Fruit fly (Drosophila melanogaster) whole organism, wandering third instar larva: ENCODE measurements around the gene ATPsynO.

ENCODE experiments used
- Abd-B ChIP-seq: fragments of >200 bp; optimal IDR thresholded peaks from 2 replicates; lab custom pipeline; 2017; ENCODE audit warnings: missing biosample characterization, missing genetic modification characterization
- CG32264 ChIP-seq: fragments of 200-800 bp; sonication (Bioruptor generic); optimal IDR thresholded peaks from 2 replicates; lab custom pipeline; 2016; ENCODE audit warnings: missing biosample characterization, missing genetic modification characterization
- CG9705 ChIP-seq: fragments of 200-800 bp; sonication (Bioruptor generic); optimal IDR thresholded peaks from 2 replicates; lab custom pipeline; 2018; ENCODE audit warnings: missing biosample characterization, mild to moderate bottlenecking, missing genetic modification characterization
- CrebA ChIP-seq: fragments of 200-800 bp; sonication (Bioruptor generic); optimal IDR thresholded peaks from 2 replicates; lab custom pipeline; 2016; ENCODE audit warnings: missing biosample characterization, mild to moderate bottlenecking, missing genetic modification characterization, borderline replicate concordance
- Dfd ChIP-seq: fragments of >200 bp; optimal IDR thresholded peaks from 2 replicates; lab custom pipeline; 2017; ENCODE audit warnings: missing biosample characterization, missing genetic modification characterization
- Dif ChIP-seq: fragments of 200-275, 200-300 bp; sonication (Bioruptor generic); optimal IDR thresholded peaks from 2 replicates; lab custom pipeline; 2018; ENCODE audit warnings: missing biosample characterization, missing genetic modification characterization; ENCODE audit not compliant: partially characterized antibody
- GATAd ChIP-seq: sonication (Bioruptor generic); optimal IDR thresholded peaks from 2 replicates; lab custom pipeline; 2016; ENCODE audit warnings: missing biosample characterization, missing genetic modification characterization
- HLH106 ChIP-seq: fragments of 200-800 bp; optimal IDR thresholded peaks from 3 replicates; lab custom pipeline; 2019; ENCODE audit warnings: missing biosample characterization, mild to moderate bottlenecking, missing genetic modification characterization, moderate library complexity
- Hnf4 ChIP-seq: fragments of 200-800 bp; sonication (Bioruptor generic); optimal IDR thresholded peaks from 2 replicates; lab custom pipeline; 2016; ENCODE audit warnings: missing biosample characterization, mild to moderate bottlenecking, missing genetic modification characterization
- Hr78 ChIP-seq: fragments of >200 bp; optimal IDR thresholded peaks from 2 replicates; lab custom pipeline; 2017; ENCODE audit warnings: missing biosample characterization, missing genetic modification characterization
- Hr83 ChIP-seq: fragments of 200-300 bp; sonication (Bioruptor generic); optimal IDR thresholded peaks from 2 replicates; lab custom pipeline; 2016; ENCODE audit warnings: missing biosample characterization, mild to moderate bottlenecking, missing genetic modification characterization, moderate library complexity; ENCODE audit not compliant: poor library complexity, severe bottlenecking
- Jra ChIP-seq: sonication (Bioruptor generic); optimal IDR thresholded peaks from 2 replicates; lab custom pipeline; 2016; ENCODE audit warnings: missing biosample characterization, missing genetic modification characterization
- Mio ChIP-seq: sonication (Bioruptor generic); optimal IDR thresholded peaks from 2 replicates; lab custom pipeline; 2016; ENCODE audit warnings: missing biosample characterization, missing genetic modification characterization
- Myc ChIP-seq: fragments of >200 bp; optimal IDR thresholded peaks from 2 replicates; lab custom pipeline; 2017
- N ChIP-seq: fragments of >200 bp; optimal IDR thresholded peaks from 2 replicates; lab custom pipeline; 2018; ENCODE audit warnings: missing biosample characterization, missing external identifiers, missing genetic modification characterization
- OdsH ChIP-seq: fragments of 200-800 bp; sonication (Bioruptor generic); optimal IDR thresholded peaks from 2 replicates; lab custom pipeline; 2016; ENCODE audit warnings: missing biosample characterization, mild to moderate bottlenecking, missing genetic modification characterization
- Rel ChIP-seq, 2 experiments: fragments of 200-800 bp; sonication (Bioruptor generic) in 1 of 2; optimal IDR thresholded peaks; 2 replicates in 1 of 2; 3 replicates in 1 of 2; lab custom pipeline; 2016 to 2019; ENCODE audit warnings: mild to moderate bottlenecking in 2 of 2, missing biosample characterization in 2 of 2, missing genetic modification characterization in 2 of 2, moderate library complexity in 1 of 2
- Sp1 ChIP-seq: fragments of 200-800 bp; sonication (Bioruptor generic); optimal IDR thresholded peaks from 3 replicates; lab custom pipeline; 2019; ENCODE audit warnings: missing biosample characterization, mild to moderate bottlenecking, missing genetic modification characterization, moderate library complexity
- Vsx2 ChIP-seq: fragments of 200-300, 225-300 bp; sonication (Bioruptor generic); optimal IDR thresholded peaks from 2 replicates; lab custom pipeline; 2018; ENCODE audit warnings: missing biosample characterization, missing genetic modification characterization; ENCODE audit not compliant: partially characterized antibody
- br ChIP-seq: fragments of 200-800 bp; sonication (Bioruptor generic); optimal IDR thresholded peaks from 2 replicates; lab custom pipeline; 2016; ENCODE audit warnings: missing biosample characterization, missing genetic modification characterization
- brk ChIP-seq: fragments of 200-800 bp; sonication (Bioruptor generic); optimal IDR thresholded peaks from 2 replicates; lab custom pipeline; 2016; ENCODE audit warnings: missing biosample characterization, mild to moderate bottlenecking, missing genetic modification characterization
- dl ChIP-seq, 2 experiments: fragments of 175-275, 200-275 bp in 1 of 2; fragments of 200-275 bp in 1 of 2; sonication (Bioruptor generic); optimal IDR thresholded peaks; lab custom pipeline; 2018; ENCODE audit warnings: mild to moderate bottlenecking in 2 of 2, missing biosample characterization in 2 of 2, missing genetic modification characterization in 2 of 2, moderate library complexity in 2 of 2; ENCODE audit not compliant: partially characterized antibody in 2 of 2, insufficient read depth in 1 of 2
- dmrt93B ChIP-seq: fragments of 200-800 bp; sonication (Bioruptor generic); optimal IDR thresholded peaks from 2 replicates; lab custom pipeline; 2018; ENCODE audit warnings: missing biosample characterization, mild to moderate bottlenecking, missing genetic modification characterization
- dsf ChIP-seq: sonication (Bioruptor generic); optimal IDR thresholded peaks from 2 replicates; lab custom pipeline; 2016; ENCODE audit warnings: missing biosample characterization, missing genetic modification characterization, borderline replicate concordance
- ey ChIP-seq: fragments of 200-800 bp; sonication (Bioruptor generic); optimal IDR thresholded peaks from 2 replicates; lab custom pipeline; 2016; ENCODE audit warnings: missing biosample characterization, missing genetic modification characterization
- foxo ChIP-seq, 2 experiments: fragments of 200-800 bp; sonication (Bioruptor generic); optimal IDR thresholded peaks; 2 replicates in 1 of 2; 3 replicates in 1 of 2; lab custom pipeline; 2016 to 2017; ENCODE audit warnings: missing biosample characterization in 2 of 2, missing genetic modification characterization in 2 of 2
- fru ChIP-seq: fragments of 200-800 bp; sonication (Bioruptor generic); optimal IDR thresholded peaks from 3 replicates; lab custom pipeline; 2016; ENCODE audit warnings: missing biosample characterization, mild to moderate bottlenecking, missing genetic modification characterization
- h ChIP-seq: fragments of 200-800 bp; sonication (Bioruptor generic); optimal IDR thresholded peaks from 3 replicates; lab custom pipeline; 2016; ENCODE audit warnings: missing biosample characterization, mild to moderate bottlenecking, missing genetic modification characterization
- jim ChIP-seq: fragments of 175-275, 200-325 bp; sonication (Bioruptor generic); optimal IDR thresholded peaks from 2 replicates; lab custom pipeline; 2016; ENCODE audit warnings: missing biosample characterization, mild to moderate bottlenecking, missing genetic modification characterization
- lola ChIP-seq: fragments of >200 bp; optimal IDR thresholded peaks from 2 replicates; lab custom pipeline; 2017; ENCODE audit warnings: missing biosample characterization, missing genetic modification characterization
- pan ChIP-seq: fragments of >200 bp; optimal IDR thresholded peaks from 2 replicates; lab custom pipeline; 2017
- psq ChIP-seq: fragments of 200-800 bp; sonication (Bioruptor generic); optimal IDR thresholded peaks from 3 replicates; lab custom pipeline; 2017; ENCODE audit warnings: missing biosample characterization, mild to moderate bottlenecking, missing genetic modification characterization, moderate library complexity
- rgr ChIP-seq: fragments of 200-800 bp; sonication (Bioruptor generic); optimal IDR thresholded peaks from 3 replicates; lab custom pipeline; 2016; ENCODE audit warnings: missing biosample characterization, mild to moderate bottlenecking, missing genetic modification characterization
- sage ChIP-seq: fragments of 200-800 bp; sonication (Bioruptor generic); optimal IDR thresholded peaks from 2 replicates; lab custom pipeline; 2016; ENCODE audit warnings: missing biosample characterization, mild to moderate bottlenecking, missing genetic modification characterization
- sv ChIP-seq: fragments of 200-800 bp; sonication (Bioruptor generic); optimal IDR thresholded peaks from 3 replicates; lab custom pipeline; 2016; ENCODE audit warnings: missing biosample characterization, missing genetic modification characterization
- tai ChIP-seq: sonication (Bioruptor generic); optimal IDR thresholded peaks from 2 replicates; lab custom pipeline; 2016; ENCODE audit warnings: missing biosample characterization, missing genetic modification characterization
- usp ChIP-seq: fragments of >200 bp; optimal IDR thresholded peaks from 2 replicates; lab custom pipeline; 2017; ENCODE audit warnings: missing biosample characterization, missing genetic modification characterization
- woc ChIP-seq: sonication (Bioruptor generic); optimal IDR thresholded peaks from 2 replicates; lab custom pipeline; 2016; ENCODE audit warnings: missing biosample characterization, mild to moderate bottlenecking, missing genetic modification characterization

ATPsynO gene

DNA sequence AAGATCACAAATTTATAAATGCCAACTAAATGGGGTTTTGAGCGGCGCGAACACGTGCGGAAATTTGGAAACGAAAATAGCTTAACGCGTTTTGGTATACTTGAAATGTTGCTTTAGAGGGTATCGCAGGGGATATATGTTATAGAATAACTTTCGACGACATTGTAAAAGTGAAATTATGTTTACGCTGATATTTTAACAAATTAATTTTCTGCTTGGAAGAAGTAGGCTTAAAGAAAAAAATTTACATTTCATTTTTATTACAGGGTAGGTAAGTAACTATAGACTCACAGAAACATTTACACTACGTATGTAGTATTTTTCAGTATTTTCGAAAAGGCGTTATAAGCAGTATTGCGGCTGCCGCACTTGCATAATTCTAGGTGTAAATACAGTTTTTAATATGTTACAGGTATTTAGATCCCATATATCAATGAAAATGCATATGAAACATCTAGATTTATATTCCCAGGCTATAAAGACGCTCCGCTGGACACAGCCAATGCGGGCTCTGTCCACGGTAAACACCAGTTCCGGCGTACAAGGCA, 36.0 kb upstream of the ATPsynO start, which contains the start of the genes Art3 and mRpS10:
Gene Art3, minus strand, starts transcription at position 80 of the 548 bp plus-strand sequence.
Gene mRpS10, plus strand, starts transcription at position 337 of the 548 bp plus-strand sequence.
- peak; percentile 97 to 100 for TF ChIP-seq foxo (GFP tag; optimal IDR thresholded peaks at IDR 0.05; lab: Kevin White, UChicago)
- no peak for TF ChIP-seq tai
- TF ChIP-seq Hr78 (GFP tag; lab: Kevin White, UChicago): no peak
- TF ChIP-seq ey: peak; percentile 99
- peak; percentile 99 for TF ChIP-seq Jra
- peak; percentile 100 for TF ChIP-seq fru (GFP tag; lab: Kevin White, UChicago)
- TF ChIP-seq br (GFP tag; lab: Kevin White, UChicago): peak; percentile 99
- peak; percentile 96 for TF ChIP-seq Mio (GFP tag; lab: Kevin White, UChicago)
- peak; percentile 100 for TF ChIP-seq OdsH (GFP tag; lab: Kevin White, UChicago)
- TF ChIP-seq N (GFP tag; lab: Kevin White, UChicago): no peak
- no peak for TF ChIP-seq dl (GFP tag; optimal IDR thresholded peaks at IDR 0.05; lab: Kevin White, UChicago; ENCODE audit: insufficient read depth in 1 of 2, partially characterized antibody in 2 of 2)
- TF ChIP-seq sv (GFP tag; lab: Kevin White, UChicago): peak; percentile 99
- TF ChIP-seq dsf: peak; percentile 98
- peak; percentile 99 for TF ChIP-seq CG32264
- TF ChIP-seq Hnf4 (GFP tag; lab: Kevin White, UChicago): peak; percentile 100
- TF ChIP-seq Sp1: peak; percentile 100
- peak; percentile 91 for TF ChIP-seq Rel (GFP tag; optimal IDR thresholded peaks at IDR 0.05; lab: Kevin White, UChicago)
- TF ChIP-seq Rel (tag; optimal IDR thresholded peaks at IDR 0.05; lab: Kevin White, UChicago): peak; percentile 99
- TF ChIP-seq jim: peak; percentile 89
- peak; percentile 99 for TF ChIP-seq sage (GFP tag; lab: Kevin White, UChicago)
- peak; percentile 48 for TF ChIP-seq Myc (lab: Kevin White, UChicago)
- TF ChIP-seq psq (GFP tag; lab: Kevin White, UChicago): peak; percentile 99
- TF ChIP-seq h (GFP tag; lab: Kevin White, UChicago): peak; percentile 100
- TF ChIP-seq Dfd (GFP tag; lab: Kevin White, UChicago): peak; percentile 99
- no peak for TF ChIP-seq lola (GFP tag; lab: Kevin White, UChicago)
- TF ChIP-seq Hr83 (GFP tag; lab: Kevin White, UChicago): peak; percentile 99
- TF ChIP-seq woc (GFP tag; lab: Kevin White, UChicago): peak; percentile 99
- TF ChIP-seq dmrt93B: peak; percentile 100
- peak; percentile 91 for TF ChIP-seq pan
- TF ChIP-seq HLH106: peak; percentile 100
- TF ChIP-seq usp (GFP tag; lab: Kevin White, UChicago): no peak
- peak; percentile 100 for TF ChIP-seq CG9705 (GFP tag; lab: Kevin White, UChicago)
- TF ChIP-seq Abd-B (GFP tag; lab: Kevin White, UChicago): no peak
- TF ChIP-seq CrebA (GFP tag; lab: Kevin White, UChicago): no peak
- TF ChIP-seq rgr (GFP tag; lab: Kevin White, UChicago): peak; percentile 100
- TF ChIP-seq GATAd (GFP tag; lab: Kevin White, UChicago): peak; percentile 99
- no peak for TF ChIP-seq brk (GFP tag; lab: Kevin White, UChicago)
- TF ChIP-seq Dif (GFP tag; lab: Kevin White, UChicago): no peak
- no peak for TF ChIP-seq Vsx2 (GFP tag; lab: Kevin White, UChicago)

DNA sequence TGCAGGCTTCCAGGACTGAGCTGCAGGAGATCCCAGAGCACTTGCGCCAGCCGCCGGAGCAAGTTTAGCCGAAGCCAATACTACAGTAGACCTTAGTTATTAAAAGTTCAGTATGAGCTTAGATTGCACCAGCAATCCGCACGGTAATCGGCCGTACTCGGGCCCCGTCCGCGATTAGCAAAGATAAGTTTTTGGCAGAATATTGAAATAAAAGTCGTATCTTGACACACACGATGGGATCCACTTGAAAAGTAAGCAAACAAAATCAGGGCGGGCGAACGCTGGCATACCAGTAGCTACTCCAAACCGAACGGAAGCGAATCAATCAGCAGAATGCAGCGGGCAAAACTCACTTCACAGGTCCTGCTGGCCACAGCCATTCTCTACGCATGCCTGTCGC, 35.1 kb upstream of the ATPsynO start, which contains the start of gene CG34316:
Gene CG34316, plus strand, starts transcription at position 301 of the 400 bp plus-strand sequence.
- TF ChIP-seq h (GFP tag; lab: Kevin White, UChicago): no peak
